Fruit fly (Drosophila melanogaster) whole organism, embryonic: ENCODE results near the gene Spt6.
A peak's percentile ranks its signal among the peaks of the same experiment; 100 is the strongest.

Experiments used
- Adf1 ChIP-seq: fragments of 200-800 bp; sonication (Bioruptor generic); IDR thresholded peaks from 2 replicates; pipeline ENCODE4 v1.3.6; 2022; ENCODE audit warnings: missing biosample characterization, missing genetic modification characterization
- Antp ChIP-seq: fragments of 200-800 bp; sonication (Bioruptor generic); optimal IDR thresholded peaks from 3 replicates; lab custom pipeline; 2016; ENCODE audit warnings: missing biosample characterization, missing genetic modification characterization
- Atf6 ChIP-seq: fragments of 200-800 bp; sonication (Bioruptor generic); IDR thresholded peaks from 2 replicates; pipeline ENCODE4 v1.3.6; 2022; ENCODE audit warnings: missing biosample characterization, missing genetic modification characterization
- Blimp-1 ChIP-seq: fragments of 200-800 bp; sonication (Bioruptor generic); optimal IDR thresholded peaks from 3 replicates; lab custom pipeline; 2018; ENCODE audit warnings: missing biosample characterization, missing genetic modification characterization, mild to moderate bottlenecking, moderate library complexity, missing genetic modification reagents
- CG10209 ChIP-seq: fragments of 200-800 bp; sonication (Bioruptor generic); optimal IDR thresholded peaks from 3 replicates; lab custom pipeline; 2017; ENCODE audit warnings: missing biosample characterization, mild to moderate bottlenecking, missing genetic modification characterization, missing genetic modification reagents
- CG10654 ChIP-seq: fragments of 200-800 bp; sonication (Bioruptor generic); optimal IDR thresholded peaks from 2 replicates; lab custom pipeline; 2016; ENCODE audit warnings: missing biosample characterization, missing genetic modification characterization
- CG11085 ChIP-seq: fragments of 200-800 bp; sonication (Bioruptor generic); IDR thresholded peaks from 2 replicates; pipeline ENCODE4 v1.3.6; 2022; ENCODE audit warnings: missing biosample characterization, missing genetic modification characterization
- CG12155 ChIP-seq: fragments of 200-800 bp; sonication (Bioruptor generic); optimal IDR thresholded peaks from 3 replicates; lab custom pipeline; 2016; ENCODE audit warnings: missing biosample characterization, missing genetic modification characterization
- CG17385 ChIP-seq: fragments of 200-800 bp; sonication (Bioruptor generic); optimal IDR thresholded peaks from 3 replicates; lab custom pipeline; 2018; ENCODE audit warnings: missing biosample characterization, mild to moderate bottlenecking, missing genetic modification characterization
- CG2129 ChIP-seq: fragments of 200-800 bp; sonication (Bioruptor generic); IDR thresholded peaks from 2 replicates; pipeline ENCODE4 v1.3.6; 2022; ENCODE audit warnings: missing biosample characterization, missing genetic modification characterization; ENCODE audit not compliant: partially characterized antibody
- CG30403 ChIP-seq: fragments of 200-800 bp; sonication (Bioruptor generic); optimal IDR thresholded peaks from 3 replicates; lab custom pipeline; 2016; ENCODE audit warnings: missing biosample characterization, missing genetic modification characterization
- CG31388 ChIP-seq: fragments of 200-800 bp; sonication (Bioruptor generic); optimal IDR thresholded peaks from 2 replicates; lab custom pipeline; 2016; ENCODE audit warnings: missing biosample characterization, missing genetic modification characterization
- CG34422 ChIP-seq: fragments of 200-800 bp; sonication (Bioruptor generic); IDR thresholded peaks from 3 replicates; pipeline ENCODE4 v1.3.6; 2022; ENCODE audit warnings: missing biosample characterization, missing genetic modification characterization
- CG4404 ChIP-seq: fragments of 200-800 bp; sonication (Bioruptor generic); IDR thresholded peaks from 2 replicates; pipeline ENCODE4 v1.3.6; 2022; ENCODE audit warnings: missing biosample characterization, missing genetic modification characterization
- CG4730 ChIP-seq: fragments of 200-800 bp; sonication (Bioruptor generic); IDR thresholded peaks from 2 replicates; pipeline ENCODE4 v1.3.6; 2022; ENCODE audit warnings: missing biosample characterization, missing genetic modification characterization
- CG4854 ChIP-seq: fragments of 200-800 bp; sonication (Bioruptor generic); optimal IDR thresholded peaks from 2 replicates; lab custom pipeline; 2016; ENCODE audit warnings: missing biosample characterization, missing genetic modification characterization, inconsistent platforms
- CG6175 ChIP-seq: fragments of 200-800 bp; sonication (Bioruptor generic); IDR thresholded peaks from 3 replicates; pipeline ENCODE4 v1.3.6; 2022; ENCODE audit warnings: missing biosample characterization, missing genetic modification characterization
- CG7372 ChIP-seq: fragments of 200-800 bp; sonication (Bioruptor generic); IDR thresholded peaks from 2 replicates; pipeline ENCODE4 v1.3.6; 2022; ENCODE audit warnings: missing biosample characterization, missing genetic modification characterization
- CG9437 ChIP-seq: fragments of 200-800 bp; sonication (Bioruptor generic); optimal IDR thresholded peaks from 2 replicates; lab custom pipeline; 2018; ENCODE audit warnings: missing biosample characterization, mild to moderate bottlenecking, missing genetic modification characterization
- CkIIα-i1 ChIP-seq: fragments of 200-800 bp; sonication (Bioruptor generic); IDR thresholded peaks from 2 replicates; pipeline ENCODE4 v1.3.6; 2022; ENCODE audit warnings: missing biosample characterization, missing genetic modification characterization
- D19A ChIP-seq: fragments of 200-800 bp; optimal IDR thresholded peaks from 3 replicates; lab custom pipeline; 2019; ENCODE audit warnings: missing biosample characterization, mild to moderate bottlenecking, missing genetic modification characterization, moderate library complexity
- D19B ChIP-seq: fragments of 200-800 bp; sonication (Bioruptor generic); optimal IDR thresholded peaks from 2 replicates; lab custom pipeline; 2017; ENCODE audit warnings: missing biosample characterization, mild to moderate bottlenecking, missing genetic modification characterization
- Doc3 ChIP-seq: fragments of 200-800 bp; sonication (Bioruptor generic); IDR thresholded peaks from 3 replicates; pipeline ENCODE4 v1.3.6; 2022; ENCODE audit warnings: missing biosample characterization, missing genetic modification characterization; ENCODE audit not compliant: partially characterized antibody
- E2f1 ChIP-seq: fragments of 200-800 bp; sonication (Bioruptor generic); IDR thresholded peaks from 2 replicates; pipeline ENCODE4 v1.3.6; 2022; ENCODE audit warnings: missing biosample characterization, missing genetic modification characterization
- Hey ChIP-seq: fragments of 200-800 bp; sonication (Bioruptor generic); optimal IDR thresholded peaks from 3 replicates; lab custom pipeline; 2018; ENCODE audit warnings: missing biosample characterization, mild to moderate bottlenecking, missing genetic modification characterization
- Hr78 ChIP-seq, 2 experiments: fragments of 200-800 bp in 1 of 2; fragments of >200 bp in 1 of 2; sonication (Bioruptor generic) in 1 of 2; optimal IDR thresholded peaks; 2 replicates each; lab custom pipeline; 2017 to 2019; ENCODE audit warnings: missing biosample characterization in 2 of 2, missing genetic modification characterization in 2 of 2, mild to moderate bottlenecking in 1 of 2, moderate library complexity in 1 of 2
- Lhr ChIP-seq: fragments of 200-800 bp; sonication (Bioruptor generic); optimal IDR thresholded peaks from 3 replicates; lab custom pipeline; 2017; ENCODE audit warnings: mild to moderate bottlenecking, missing biosample characterization, missing genetic modification reagents, missing genetic modification characterization
- Mad ChIP-seq: fragments of 200-800 bp; sonication (Bioruptor generic); optimal IDR thresholded peaks from 2 replicates; lab custom pipeline; 2016; ENCODE audit warnings: missing biosample characterization, missing genetic modification characterization
- NFAT ChIP-seq: fragments of 200-800 bp; sonication (Bioruptor generic); IDR thresholded peaks from 2 replicates; pipeline ENCODE4 v1.3.6; 2022; ENCODE audit warnings: missing biosample characterization, missing genetic modification characterization
- Nf-YB ChIP-seq: fragments of 200-800 bp; sonication (Bioruptor generic); optimal IDR thresholded peaks from 3 replicates; lab custom pipeline; 2019; ENCODE audit warnings: missing biosample characterization, mild to moderate bottlenecking, missing genetic modification characterization, moderate library complexity
- Pdp1 ChIP-seq, 2 experiments: fragments of 200-800 bp; sonication (Bioruptor generic); optimal IDR thresholded peaks; 3 replicates each; lab custom pipeline; 2016; ENCODE audit warnings: missing biosample characterization in 2 of 2, missing genetic modification characterization in 2 of 2, mild to moderate bottlenecking in 1 of 2, moderate library complexity in 1 of 2
- Vsx1 ChIP-seq: fragments of 200-800 bp; sonication (Bioruptor generic); optimal IDR thresholded peaks from 2 replicates; lab custom pipeline; 2017; ENCODE audit warnings: missing biosample characterization, mild to moderate bottlenecking, missing genetic modification characterization, missing genetic modification reagents
- Xrp1 ChIP-seq: fragments of 200-800 bp; sonication (Bioruptor generic); IDR thresholded peaks from 2 replicates; pipeline ENCODE4 v1.3.6; 2022; ENCODE audit warnings: missing biosample characterization, missing genetic modification characterization
- abd-A ChIP-seq: fragments of 200-800 bp; sonication (Bioruptor generic); optimal IDR thresholded peaks from 3 replicates; lab custom pipeline; 2019; ENCODE audit warnings: missing biosample characterization, mild to moderate bottlenecking, missing genetic modification characterization, moderate library complexity
- ci ChIP-seq: fragments of 200-800 bp; sonication (Bioruptor generic); IDR thresholded peaks from 3 replicates; pipeline ENCODE4 v1.3.6; 2022; ENCODE audit warnings: missing biosample characterization, missing genetic modification characterization
- crol ChIP-seq: fragments of 200-800 bp; sonication (Bioruptor generic); IDR thresholded peaks from 2 replicates; pipeline ENCODE4 v1.3.6; 2022; ENCODE audit warnings: missing biosample characterization, missing genetic modification characterization
- fd102C ChIP-seq: fragments of 200-800 bp; sonication (Bioruptor generic); optimal IDR thresholded peaks from 2 replicates; lab custom pipeline; 2018; ENCODE audit warnings: missing biosample characterization, mild to moderate bottlenecking, missing genetic modification characterization, moderate library complexity
- fd3F ChIP-seq: fragments of 200-800 bp; sonication (Bioruptor generic); optimal IDR thresholded peaks from 2 replicates; lab custom pipeline; 2018; ENCODE audit warnings: missing biosample characterization, mild to moderate bottlenecking, missing genetic modification characterization, moderate library complexity
- fd96Cb ChIP-seq: fragments of 200-800 bp; sonication (Bioruptor generic); optimal IDR thresholded peaks from 2 replicates; lab custom pipeline; 2018; ENCODE audit warnings: missing biosample characterization, mild to moderate bottlenecking, missing genetic modification characterization, moderate library complexity
- gsb-n ChIP-seq: fragments of 200-800 bp; sonication (Bioruptor generic); optimal IDR thresholded peaks from 3 replicates; lab custom pipeline; 2018; ENCODE audit warnings: missing biosample characterization, mild to moderate bottlenecking, missing genetic modification characterization
- hth ChIP-seq: fragments of >200 bp; optimal IDR thresholded peaks from 2 replicates; lab custom pipeline; 2017; ENCODE audit warnings: inconsistent platforms
- inv ChIP-seq: fragments of 200-800 bp; sonication (Bioruptor generic); IDR thresholded peaks from 2 replicates; pipeline ENCODE4 v1.3.6; 2022; ENCODE audit warnings: missing biosample characterization, missing genetic modification characterization; ENCODE audit not compliant: partially characterized antibody
- lbe ChIP-seq: fragments of 200-800 bp; sonication (Bioruptor generic); optimal IDR thresholded peaks from 2 replicates; lab custom pipeline; 2016; ENCODE audit warnings: missing biosample characterization, mild to moderate bottlenecking, missing genetic modification characterization
- mirr ChIP-seq: fragments of 200-800 bp; sonication (Bioruptor generic); optimal IDR thresholded peaks from 3 replicates; lab custom pipeline; 2018; ENCODE audit warnings: missing biosample characterization, mild to moderate bottlenecking, missing genetic modification characterization
- otp ChIP-seq: fragments of 200-800 bp; sonication (Bioruptor generic); IDR thresholded peaks from 3 replicates; pipeline ENCODE4, ENCODE4 v1.3.6; 2022; ENCODE audit warnings: missing biosample characterization, missing genetic modification characterization
- phol ChIP-seq: fragments of 200-800 bp; sonication (Bioruptor generic); optimal IDR thresholded peaks from 3 replicates; lab custom pipeline; 2018; ENCODE audit warnings: missing biosample characterization, mild to moderate bottlenecking, missing genetic modification characterization, moderate library complexity
- schlank ChIP-seq: fragments of 200-800 bp; sonication (Bioruptor generic); optimal IDR thresholded peaks from 2 replicates; lab custom pipeline; 2018; ENCODE audit warnings: missing biosample characterization, mild to moderate bottlenecking, missing genetic modification characterization
- sens ChIP-seq: fragments of 200-800 bp; sonication (Bioruptor generic); peaks from one replicate; lab custom pipeline; 2016; ENCODE audit warnings: missing biosample characterization, missing genetic modification characterization
- stc ChIP-seq: fragments of 200-800 bp; sonication (Bioruptor generic); IDR thresholded peaks from 2 replicates; pipeline ENCODE4 v1.3.6; 2022; ENCODE audit warnings: missing biosample characterization, missing genetic modification characterization
- sug ChIP-seq: fragments of 200-800 bp; optimal IDR thresholded peaks from 2 replicates; lab custom pipeline; 2019; ENCODE audit warnings: missing biosample characterization, mild to moderate bottlenecking, missing genetic modification characterization, moderate library complexity

Spt6 gene

dm6 chrX:6265456-6265877, 2.1 kb upstream of the Spt6 start (continued):
- TF ChIP-seq fd102C (GFP tag; lab: Kevin White, UChicago) (peak; percentile 6), E2f1 (GFP tag; lab: Robert Waterston, UW) (peak; percentile 93), Xrp1 (GFP tag; lab: Robert Waterston, UW) (peak; percentile 96), CG9437 (GFP tag; lab: Kevin White, UChicago) (peak; percentile 95), Hey (tag; lab: Kevin White, UChicago) (peak; percentile 66), CG10654 (GFP tag; lab: Kevin White, UChicago) (peak; percentile 94), CG30403 (peak; percentile 98), Blimp-1 (peak; percentile 93), ci (peak; percentile 95), Hr78 (GFP tag; optimal IDR thresholded peaks at IDR 0.05; lab: Kevin White, UChicago) (peak in 1 of 2 experiments; percentile 89), fd96Cb (tag; lab: Kevin White, UChicago) (peak; percentile 97), Lhr (peak; percentile 91), mirr (GFP tag; lab: Kevin White, UChicago) (peak; percentile 75), D19A (tag; lab: Kevin White, UChicago) (peak; percentile 93), phol (tag; lab: Kevin White, UChicago) (peak; percentile 97), sug (tag; lab: Kevin White, UChicago) (peak; percentile 86), Mad (peak; percentile 95), Vsx1 (GFP tag; lab: Kevin White, UChicago) (peak; percentile 97), otp (GFP tag; lab: Robert Waterston, UW) (peak; percentile 91), CG17385 (GFP tag; lab: Kevin White, UChicago) (peak; percentile 94), Pdp1 (GFP tag; optimal IDR thresholded peaks at IDR 0.05; lab: Kevin White, UChicago) (peak; percentile 92 to 96), lbe (GFP tag; lab: Kevin White, UChicago) (peak; percentile 69), Doc3 (GFP tag; lab: Robert Waterston, UW) (no peak), crol (GFP tag; lab: Robert Waterston, UW) (peak; percentile 45; the same call in 1 of the 2 replicates), sens (GFP tag; lab: Kevin White, UChicago) (peak; percentile 100), Nf-YB (GFP tag; lab: Kevin White, UChicago) (peak; percentile 85), CG10209 (GFP tag; lab: Kevin White, UChicago) (peak; percentile 96), CG7372 (peak; percentile 93), CG6175 (GFP tag; lab: Robert Waterston, UW) (peak; percentile 73), stc (GFP tag; lab: Robert Waterston, UW) (peak; percentile 95), CG4854 (peak; percentile 93), Atf6 (GFP tag; lab: Robert Waterston, UW) (peak; percentile 95), D19B (GFP tag; lab: Kevin White, UChicago) (peak; percentile 80), abd-A (tag; lab: Kevin White, UChicago) (peak; percentile 31), inv (0 out of 2 replicates have a peak, but pooled peaks have one; percentile 34), CG2129 (GFP tag; lab: Robert Waterston, UW) (no peak), CkIIα-i1 (GFP tag; lab: Robert Waterston, UW) (peak; percentile 70; the same call in 1 of the 2 replicates), schlank (tag; lab: Kevin White, UChicago) (peak; percentile 92), CG4404 (GFP tag; lab: Robert Waterston, UW) (peak; percentile 83), CG34422 (GFP tag; lab: Robert Waterston, UW) (peak; percentile 96), CG12155 (GFP tag; lab: Kevin White, UChicago) (peak; percentile 90), Adf1 (GFP tag; lab: Robert Waterston, UW) (peak; percentile 59), CG4730 (GFP tag; lab: Robert Waterston, UW) (peak; percentile 92), Antp (GFP tag; lab: Kevin White, UChicago) (peak; percentile 96), gsb-n (tag; lab: Kevin White, UChicago) (peak; percentile 96), NFAT (GFP tag; lab: Robert Waterston, UW) (peak; percentile 86), fd3F (GFP tag; lab: Kevin White, UChicago) (peak; percentile 93), hth (lab: Kevin White, UChicago) (no peak), CG11085 (peak; percentile 81), CG31388 (peak; percentile 90)
- TF ChIP-seq, all 482 proteins: peak for 433
